Worm (Caenorhabditis elegans) whole organism, young adult: ENCODE measurements around the gene asns-2.

Experiments
- B0035.1 ChIP-seq: sonication (generic microtip); optimal IDR thresholded peaks from 2 replicates; lab custom pipeline; 2016; ENCODE audit warnings: missing genetic modification characterization, mild to moderate bottlenecking, missing compliant biosample characterization, missing genotype, missing genetic modification reagents
- B0336.3 ChIP-seq: fragments of 200-800 bp; sonication (Bioruptor generic); IDR thresholded peaks from 2 replicates; pipeline ENCODE4 v1.3.6; 2022; ENCODE audit warnings: missing genetic modification characterization, missing compliant biosample characterization
- F57C9.4 ChIP-seq: sonication (generic microtip); optimal IDR thresholded peaks from 2 replicates; lab custom pipeline; 2017; ENCODE audit warnings: mild to moderate bottlenecking, missing genetic modification characterization, missing compliant biosample characterization
- Y53F4B.3 ChIP-seq: fragments of 200-800 bp; sonication (Bioruptor generic); IDR thresholded peaks from 2 replicates; pipeline ENCODE4 v1.3.6; 2022; ENCODE audit warnings: missing genetic modification reagents, missing genetic modification characterization, missing compliant biosample characterization
- ZK185.1 ChIP-seq: sonication (generic microtip); optimal IDR thresholded peaks from 2 replicates; lab custom pipeline; 2016; ENCODE audit warnings: mild to moderate bottlenecking, missing genetic modification characterization, missing compliant biosample characterization; ENCODE audit not compliant: poor library complexity, severe bottlenecking
- aptf-2 ChIP-seq: fragments of 200-800 bp; sonication (Bioruptor generic); conservative IDR thresholded peaks from 2 replicates; pipeline ENCODE4 v1.3.6; 2022; ENCODE audit warnings: missing genetic modification reagents, missing genetic modification characterization, missing compliant biosample characterization
- athp-1 ChIP-seq: sonication (generic microtip); optimal IDR thresholded peaks from 2 replicates; lab custom pipeline; 2017; ENCODE audit warnings: mild to moderate bottlenecking, missing genetic modification characterization, missing compliant biosample characterization
- ccch-3 ChIP-seq: fragments of 200-800 bp; sonication (Bioruptor generic); optimal IDR thresholded peaks from 2 replicates; lab custom pipeline; 2018; ENCODE audit warnings: mild to moderate bottlenecking, missing genetic modification characterization, missing compliant biosample characterization
- ceh-40 ChIP-seq: fragments of 200-800 bp; sonication (Bioruptor generic); IDR thresholded peaks from 2 replicates; pipeline ENCODE4 v1.3.6; 2022; ENCODE audit warnings: missing genetic modification characterization, missing compliant biosample characterization
- ceh-79 ChIP-seq: sonication (generic microtip); optimal IDR thresholded peaks from 2 replicates; lab custom pipeline; 2017; ENCODE audit warnings: mild to moderate bottlenecking, missing genetic modification characterization, missing compliant biosample characterization
- egl-18 ChIP-seq: fragments of 200-800 bp; sonication (Bioruptor generic); IDR thresholded peaks from 2 replicates; pipeline ENCODE4 v1.3.6; 2022; ENCODE audit warnings: missing genetic modification reagents, missing genetic modification characterization, missing compliant biosample characterization
- egrh-3 ChIP-seq: fragments of 200-800 bp; sonication (Bioruptor generic); IDR thresholded peaks from 2 replicates; pipeline ENCODE4 v1.3.6; 2022; ENCODE audit warnings: missing genetic modification reagents, missing genetic modification characterization, missing compliant biosample characterization
- him-1 ChIP-seq: sonication (generic microtip); optimal IDR thresholded peaks from 2 replicates; lab custom pipeline; 2016; ENCODE audit warnings: missing genotype, missing genetic modification reagents, missing genetic modification characterization, missing compliant biosample characterization
- lin-26 ChIP-seq: fragments of 200-800 bp; sonication (Bioruptor generic); IDR thresholded peaks from 2 replicates; pipeline ENCODE4 v1.3.6; 2022; ENCODE audit warnings: missing genetic modification reagents, missing genetic modification characterization, missing compliant biosample characterization
- lin-35 ChIP-seq, 3 experiments: fragments of 150-350 bp in 2 of 3; sonication (generic microtip) in 1 of 3; optimal IDR thresholded peaks; 2 replicates each; lab custom pipeline; 2014 to 2018; ENCODE audit warnings: missing biosample characterization in 3 of 3, missing genetic modification characterization in 3 of 3, missing genetic modification reagents in 3 of 3
- lin-54 ChIP-seq: fragments of 200-800 bp; sonication (Bioruptor generic); optimal IDR thresholded peaks from 2 replicates; lab custom pipeline; 2018; ENCODE audit warnings: mild to moderate bottlenecking, missing genetic modification characterization, missing compliant biosample characterization
- nfya-1 ChIP-seq: sonication (generic microtip); optimal IDR thresholded peaks from 2 replicates; lab custom pipeline; 2017; ENCODE audit warnings: antibody characterized with exemption, missing compliant biosample characterization, missing genetic modification characterization, borderline replicate concordance; ENCODE audit not compliant: insufficient read depth
- nhr-179 ChIP-seq: sonication (generic microtip); optimal IDR thresholded peaks from 2 replicates; lab custom pipeline; 2016; ENCODE audit warnings: mild to moderate bottlenecking, missing genetic modification characterization, missing compliant biosample characterization
- nhr-80 ChIP-seq: sonication (generic microtip); optimal IDR thresholded peaks from 2 replicates; lab custom pipeline; 2016; ENCODE audit warnings: missing genetic modification characterization, missing compliant biosample characterization
- pbrm-1 ChIP-seq: fragments of 200-800 bp; sonication (Bioruptor generic); IDR thresholded peaks from 2 replicates; pipeline ENCODE4 v1.3.6; 2022; ENCODE audit warnings: missing genetic modification reagents, missing genetic modification characterization, missing compliant biosample characterization
- snpc-1.1 ChIP-seq: sonication (generic microtip); optimal IDR thresholded peaks from 2 replicates; lab custom pipeline; 2017; ENCODE audit warnings: missing genetic modification characterization, mild to moderate bottlenecking, missing compliant biosample characterization, antibody characterized with exemption, moderate library complexity, missing genotype, missing genetic modification reagents; ENCODE audit not compliant: insufficient read depth
- snpc-1.3 ChIP-seq: sonication (generic microtip); optimal IDR thresholded peaks from 2 replicates; lab custom pipeline; 2017; ENCODE audit warnings: missing genetic modification characterization, mild to moderate bottlenecking, missing compliant biosample characterization, antibody characterized with exemption, moderate library complexity, missing genotype, missing genetic modification reagents; ENCODE audit not compliant: insufficient read depth
- tbp1 ChIP-seq: fragments of 200-800 bp; sonication (Bioruptor generic); optimal IDR thresholded peaks from 2 replicates; lab custom pipeline; 2018; ENCODE audit warnings: mild to moderate bottlenecking, missing genetic modification characterization, missing compliant biosample characterization
- tbx-9 ChIP-seq: sonication (generic microtip); optimal IDR thresholded peaks from 2 replicates; lab custom pipeline; 2016; ENCODE audit warnings: borderline replicate concordance, missing genetic modification characterization, inconsistent platforms, missing compliant biosample characterization
- unc-130 ChIP-seq: sonication (generic microtip); optimal IDR thresholded peaks from 2 replicates; lab custom pipeline; 2016; ENCODE audit warnings: missing genetic modification reagents, missing genetic modification characterization, missing compliant biosample characterization
- zfh-2 ChIP-seq: fragments of 200-800 bp; sonication (Bioruptor generic); conservative IDR thresholded peaks from 2 replicates; pipeline ENCODE4 v1.3.6; 2022; ENCODE audit warnings: missing genetic modification reagents, missing genetic modification characterization, missing compliant biosample characterization
- ztf-22 ChIP-seq: fragments of 200-800 bp; sonication (Bioruptor generic); optimal IDR thresholded peaks from 2 replicates; lab custom pipeline; 2018; ENCODE audit warnings: mild to moderate bottlenecking, missing genetic modification characterization, moderate library complexity, missing compliant biosample characterization
- ztf-25 ChIP-seq: fragments of 200-800 bp; sonication (Bioruptor generic); IDR thresholded peaks from 2 replicates; pipeline ENCODE4 v1.3.6; 2022; ENCODE audit warnings: missing genetic modification reagents, missing genetic modification characterization, missing compliant biosample characterization

asns-2 gene

DNA sequence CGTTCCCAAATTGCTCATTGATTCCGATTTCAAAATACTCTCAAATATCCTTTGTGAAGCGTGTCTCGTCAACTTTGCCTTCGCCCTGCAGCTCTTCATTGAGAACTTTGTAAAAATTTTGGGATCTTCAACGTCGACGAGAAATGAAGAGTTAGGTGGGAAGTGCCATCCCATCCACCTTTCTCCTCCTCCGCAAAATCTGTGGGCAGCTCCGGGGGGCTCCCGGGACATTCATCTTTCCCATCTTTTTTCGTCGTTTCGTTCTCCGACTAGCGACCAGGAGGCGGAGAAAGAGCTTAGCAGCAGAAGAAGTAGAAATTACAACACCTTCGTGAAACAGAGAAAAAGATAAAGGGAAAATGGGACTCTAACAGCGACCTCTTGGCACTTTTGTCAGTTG is 12.2 kb upstream of the asns-2 start:
- TF ChIP-seq snpc-1.3 (tag; lab: Kevin White, UChicago) (no peak), ztf-25 (GFP tag; lab: Robert Waterston, UW) (no peak), ccch-3 (GFP tag; lab: Kevin White, UChicago) (no peak), egl-18 (GFP tag; lab: Robert Waterston, UW) (no peak), zfh-2 (GFP tag; lab: Robert Waterston, UW) (no peak), tbx-9 (tag; lab: Kevin White, UChicago) (no peak), aptf-2 (GFP tag; lab: Robert Waterston, UW) (no peak), him-1 (tag; lab: Kevin White, UChicago) (no peak), ceh-79 (tag; lab: Kevin White, UChicago) (no peak), B0035.1 (tag; lab: Kevin White, UChicago) (no peak)

ce11 chrX:8761497-8761896 is 10.8 kb upstream of the asns-2 start, which contains the start of gene M02D8.5:
Gene M02D8.5 (minus strand): TSS chrX:8761597.
- TF ChIP-seq tbx-9 (tag; lab: Kevin White, UChicago) (no peak), F57C9.4 (no peak), pbrm-1 (GFP tag; lab: Robert Waterston, UW) (no peak), ztf-22 (GFP tag; lab: Kevin White, UChicago) (no peak), ceh-79 (tag; lab: Kevin White, UChicago) (no peak), snpc-1.1 (no peak), B0336.3 (GFP tag; lab: Robert Waterston, UW) (no peak), ztf-25 (GFP tag; lab: Robert Waterston, UW) (no peak)

- TF ChIP-seq lin-54 (GFP tag; lab: Kevin White, UChicago) (no peak), ceh-40 (GFP tag; lab: Robert Waterston, UW) (no peak), ZK185.1 (tag; lab: Kevin White, UChicago) (no peak), snpc-1.3 (tag; lab: Kevin White, UChicago) (no peak)
These were observed 10.3 kb upstream of the asns-2 start for ce11 chrX:8761060-8761459.

DNA sequence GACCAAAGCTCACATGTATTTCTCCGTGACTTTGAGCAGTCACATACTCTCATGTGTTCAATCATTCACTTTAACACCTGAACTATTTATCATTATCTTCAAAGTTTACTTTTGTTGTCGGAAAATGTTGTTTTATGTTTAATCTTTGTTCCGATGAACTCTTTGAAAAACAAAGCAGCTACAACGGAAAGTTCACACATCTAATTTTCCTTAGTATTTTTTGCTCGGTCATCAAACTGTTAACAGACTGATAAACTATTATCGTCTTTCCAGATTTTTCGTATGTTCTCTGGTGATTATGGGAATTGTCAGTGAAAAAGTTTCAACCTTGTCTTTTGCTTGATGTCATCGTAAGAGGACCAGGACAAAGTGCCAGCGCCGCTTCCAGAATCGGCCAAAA is 5.2 kb upstream of the asns-2 start:
- TF ChIP-seq nhr-80 (tag; lab: Kevin White, UChicago) (peak; percentile 14), Y53F4B.3 (GFP tag; lab: Robert Waterston, UW) (no peak), pbrm-1 (GFP tag; lab: Robert Waterston, UW) (no peak), lin-35 (GFP tag; optimal IDR thresholded peaks at IDR 0.05; lab: Kevin White, UChicago) (no peak), athp-1 (tag; lab: Kevin White, UChicago) (no peak)

ce11 chrX:8754285-8754795 is 3.6 kb upstream of the asns-2 start:
- no peak for TF ChIP-seq nfya-1 (tag; lab: Kevin White, UChicago)
- no peak for TF ChIP-seq egrh-3
- TF ChIP-seq tbp1 (GFP tag; lab: Kevin White, UChicago), result no peak
- TF ChIP-seq ZK185.1 (tag; lab: Kevin White, UChicago), result no peak
- TF ChIP-seq, all 124 proteins: peak for 0

DNA sequence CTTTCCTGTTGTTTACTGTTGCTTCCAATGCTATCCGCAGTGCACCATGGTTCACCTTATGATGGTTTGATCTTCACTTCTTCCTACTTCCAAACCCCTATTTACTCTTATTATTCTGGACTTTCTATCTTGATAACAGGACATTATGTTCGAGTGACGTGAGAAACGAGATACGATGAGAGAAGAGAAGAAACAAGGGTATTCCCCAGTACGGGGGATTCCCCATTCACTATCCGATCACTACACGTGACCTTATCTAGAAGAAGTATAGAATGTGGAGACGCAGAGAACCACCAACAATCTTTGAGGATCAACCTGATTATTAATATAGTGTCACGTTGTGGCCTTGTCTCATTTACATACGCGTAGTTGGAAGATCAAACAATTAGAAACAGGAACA is 1.8 kb upstream of the asns-2 start:
- TF ChIP-seq lin-26 (GFP tag; lab: Robert Waterston, UW), result 0 out of 2 replicates have a peak, but pooled peaks have one; percentile 37
- TF ChIP-seq nhr-179 (tag; lab: Kevin White, UChicago), result no peak
- TF ChIP-seq unc-130 (GFP tag; lab: Kevin White, UChicago), result no peak
